Worm (Caenorhabditis elegans) whole organism, early embryonic: ENCODE results near the gene C54G10.1.

Source experiments
- B0310.2 ChIP-seq: sonication (generic microtip); optimal IDR thresholded peaks from 2 replicates; lab custom pipeline; 2016; ENCODE audit warnings: mild to moderate bottlenecking, missing genetic modification characterization, missing compliant biosample characterization
- F13C5.2 ChIP-seq: sonication (generic microtip); optimal IDR thresholded peaks from 2 replicates; lab custom pipeline; 2017; ENCODE audit warnings: mild to moderate bottlenecking, missing genetic modification characterization, inconsistent platforms, missing compliant biosample characterization
- aly-1 ChIP-seq: sonication (generic microtip); optimal IDR thresholded peaks from 2 replicates; lab custom pipeline; 2016; ENCODE audit warnings: missing genetic modification characterization, missing compliant biosample characterization
- ama-1 ChIP-seq: fragments of 150-350 bp; optimal IDR thresholded peaks from 2 replicates; lab custom pipeline; 2014
- ceh-13 ChIP-seq: fragments of 200-800 bp; sonication (Bioruptor generic); optimal IDR thresholded peaks from 2 replicates; lab custom pipeline; 2018; ENCODE audit warnings: mild to moderate bottlenecking, missing genetic modification characterization, missing compliant biosample characterization
- flt-1 ChIP-seq: fragments of 200-800 bp; sonication (Bioruptor generic); IDR thresholded peaks from 2 replicates; pipeline ENCODE4 v1.3.6; 2022; ENCODE audit warnings: missing genetic modification characterization, missing compliant biosample characterization
- hmg-4 ChIP-seq: fragments of 200-800 bp; sonication (Bioruptor generic); optimal IDR thresholded peaks from 2 replicates; lab custom pipeline; 2018; ENCODE audit warnings: mild to moderate bottlenecking, missing genetic modification characterization, missing compliant biosample characterization
- scrt-1 ChIP-seq: fragments of 200-800 bp; sonication (Bioruptor generic); IDR thresholded peaks from 2 replicates; pipeline ENCODE4 v1.3.6; 2022; ENCODE audit warnings: missing genetic modification characterization, missing compliant biosample characterization
- sea-1 ChIP-seq: fragments of 200-800 bp; sonication (Bioruptor generic); conservative IDR thresholded peaks from 2 replicates; pipeline ENCODE4 v1.3.6; 2022; ENCODE audit warnings: missing genetic modification characterization, missing compliant biosample characterization
- tbx-11 ChIP-seq: fragments of 200-800 bp; sonication (Bioruptor generic); IDR thresholded peaks from 2 replicates; pipeline ENCODE4 v1.3.6; 2022; ENCODE audit warnings: missing genetic modification characterization, missing compliant biosample characterization

DNA sequence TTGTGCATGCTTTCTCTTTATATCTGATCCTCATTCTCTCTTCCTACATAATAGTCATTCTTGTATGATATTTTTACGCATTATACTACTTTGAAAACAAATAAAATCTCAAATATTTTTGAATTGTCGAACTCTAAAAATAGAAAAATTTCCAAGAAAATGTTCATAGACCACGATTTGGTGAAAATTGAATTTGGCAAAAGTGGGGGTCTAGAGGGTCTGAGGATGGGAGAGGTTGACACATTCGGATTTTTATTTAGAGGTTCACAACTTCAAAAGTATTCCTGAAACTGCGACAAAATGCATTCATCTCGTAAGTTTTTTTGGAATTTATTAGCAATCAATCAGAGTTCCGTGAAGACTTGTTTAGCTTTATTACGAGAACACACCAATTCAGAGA is 40.9 kb upstream of the C54G10.1 start, which contains the start of gene glb-22:
- TF ChIP-seq ama-1 (lab: Kevin White, UChicago) (no peak), F13C5.2 (tag; lab: Kevin White, UChicago) (no peak), aly-1 (tag; lab: Kevin White, UChicago) (no peak), tbx-11 (GFP tag; lab: Robert Waterston, UW) (no peak), scrt-1 (GFP tag; lab: Robert Waterston, UW) (no peak), hmg-4 (no peak), ceh-13 (GFP tag; lab: Kevin White, UChicago) (no peak), sea-1 (GFP tag; lab: Robert Waterston, UW) (no peak), flt-1 (GFP tag; lab: Robert Waterston, UW) (no peak), B0310.2 (no peak)
